Fruit fly (Drosophila melanogaster) whole organism, prepupa: ENCODE results near the gene Pif1B.

Experiments used
- CG11902 ChIP-seq: fragments of 200-800 bp; sonication (Bioruptor generic); optimal IDR thresholded peaks from 3 replicates; lab custom pipeline; 2016; ENCODE audit warnings: missing biosample characterization, missing genetic modification characterization
- CG15336 ChIP-seq: fragments of 200-800 bp; sonication (Bioruptor generic); IDR thresholded peaks from 2 replicates; pipeline ENCODE4 v1.3.6; 2022; ENCODE audit warnings: missing biosample characterization, missing genetic modification characterization
- CG1621 ChIP-seq: fragments of 200-800 bp; sonication (Bioruptor generic); optimal IDR thresholded peaks from 3 replicates; lab custom pipeline; 2018; ENCODE audit warnings: missing biosample characterization, mild to moderate bottlenecking, missing genetic modification characterization
- CG32006 ChIP-seq: fragments of 200-800 bp; sonication (Bioruptor generic); optimal IDR thresholded peaks from 3 replicates; lab custom pipeline; 2017; ENCODE audit warnings: missing biosample characterization, mild to moderate bottlenecking, missing genetic modification characterization
- CG6163 ChIP-seq: fragments of 200-800 bp; sonication (Bioruptor generic); IDR thresholded peaks from 3 replicates; pipeline ENCODE4 v1.3.6; 2022; ENCODE audit warnings: missing biosample characterization, missing genetic modification characterization
- CG6792 ChIP-seq: fragments of 200-800 bp; sonication (Bioruptor generic); optimal IDR thresholded peaks from 3 replicates; lab custom pipeline; 2016; ENCODE audit warnings: missing biosample characterization, missing genetic modification characterization
- Eip78C ChIP-seq: fragments of 200-800 bp; sonication (Bioruptor generic); peaks from one replicate; lab custom pipeline; 2016; ENCODE audit warnings: missing biosample characterization, missing genetic modification characterization
- Ets21C ChIP-seq: fragments of 200-800 bp; sonication (Bioruptor generic); optimal IDR thresholded peaks from 3 replicates; lab custom pipeline; 2016; ENCODE audit warnings: missing biosample characterization, missing genetic modification characterization
- Gug ChIP-seq: fragments of 200-800 bp; sonication (Bioruptor generic); IDR thresholded peaks from 2 replicates; pipeline ENCODE4 v1.3.6; 2022; ENCODE audit warnings: missing biosample characterization, missing genetic modification characterization
- Hr38 ChIP-seq: sonication (Bioruptor generic); optimal IDR thresholded peaks from 2 replicates; lab custom pipeline; 2016; ENCODE audit warnings: missing biosample characterization, missing genetic modification characterization
- Sox102F ChIP-seq: fragments of 200-800 bp; sonication (Bioruptor generic); optimal IDR thresholded peaks from 2 replicates; lab custom pipeline; 2016; ENCODE audit warnings: missing biosample characterization, mild to moderate bottlenecking, missing genetic modification characterization
- eg ChIP-seq: fragments of 200-800 bp; sonication (Bioruptor generic); IDR thresholded peaks from 3 replicates; pipeline ENCODE4 v1.3.6; 2022; ENCODE audit warnings: missing biosample characterization, missing genetic modification characterization
- lz ChIP-seq: fragments of 200-800 bp; sonication (Bioruptor generic); optimal IDR thresholded peaks from 3 replicates; lab custom pipeline; 2016; ENCODE audit warnings: missing biosample characterization, missing genetic modification characterization
- net ChIP-seq: fragments of 200-800 bp; sonication (Bioruptor generic); optimal IDR thresholded peaks from 3 replicates; lab custom pipeline; 2016; ENCODE audit warnings: missing biosample characterization, missing genetic modification characterization

dm6 chr3R:8798332-8798731 is 2.6 kb downstream of the Pif1B start:
- no peak for TF ChIP-seq CG6792 (GFP tag; lab: Kevin White, UChicago)
- no peak for TF ChIP-seq Gug
- no peak for TF ChIP-seq Hr38 (GFP tag; lab: Kevin White, UChicago)
- TF ChIP-seq CG32006 (GFP tag; lab: Kevin White, UChicago): no peak
- no peak for TF ChIP-seq CG6163 (GFP tag; lab: Robert Waterston, UW)
- TF ChIP-seq Eip78C (GFP tag; lab: Kevin White, UChicago): no peak
- no peak for TF ChIP-seq eg (GFP tag; lab: Robert Waterston, UW)
- no peak for TF ChIP-seq CG15336 (GFP tag; lab: Robert Waterston, UW)
- no peak for TF ChIP-seq net (GFP tag; lab: Kevin White, UChicago)
- TF ChIP-seq lz (GFP tag; lab: Kevin White, UChicago): no peak
- no peak for TF ChIP-seq Sox102F (GFP tag; lab: Kevin White, UChicago)
- TF ChIP-seq CG11902 (GFP tag; lab: Kevin White, UChicago): no peak
- TF ChIP-seq CG1621: no peak
- TF ChIP-seq Ets21C (GFP tag; lab: Kevin White, UChicago): no peak
